Worm (Caenorhabditis elegans): ENCODE data around the gene mai-2.

Gene mai-2

DNA sequence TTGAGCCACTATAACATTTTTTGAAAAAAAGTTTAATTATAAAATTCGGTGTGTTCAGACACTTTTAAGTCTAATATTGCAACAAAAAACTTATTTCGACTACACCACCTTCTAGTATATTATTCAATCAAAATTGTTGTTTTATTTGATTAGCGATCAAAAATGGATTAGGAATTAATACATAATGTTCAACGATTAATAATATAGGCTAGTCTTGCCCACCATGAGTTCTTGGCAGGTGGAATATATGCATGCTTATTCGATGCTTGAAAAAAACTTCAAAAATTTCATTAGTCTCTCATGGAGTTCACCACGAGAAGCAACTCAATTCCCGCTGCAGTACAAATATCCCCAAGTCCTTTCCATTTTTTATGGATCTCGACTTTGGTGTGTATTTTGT lies 50.3 kb downstream of the mai-2 start, which contains the start of gene srz-32:
srz-32 (plus strand) TSS at position 301 of the 400 bp plus-strand sequence.
- TF ChIP-seq lin-38 (GFP tag; IDR thresholded peaks at IDR 0.05) (no peak), ZK546.5 (tag; optimal IDR thresholded peaks at IDR 0.05) (no peak), mes-2 (tag; optimal IDR thresholded peaks at IDR 0.05; ENCODE audit: poor library complexity, severe bottlenecking) (no peak), R02D3.7 (tag; optimal IDR thresholded peaks at IDR 0.05) (no peak), sdz-12 (GFP tag; optimal IDR thresholded peaks at IDR 0.05) (no peak), egl-43 (GFP tag; IDR thresholded peaks at IDR 0.05) (no peak), fos-1 (tag; optimal IDR thresholded peaks at IDR 0.05) (no peak), ceh-62 (tag; optimal IDR thresholded peaks at IDR 0.05) (no peak), lim-7 (GFP tag; IDR thresholded peaks at IDR 0.05) (no peak), pha-4 (GFP tag; IDR thresholded peaks at IDR 0.05) (no peak), pha-4 (tag; optimal IDR thresholded peaks at IDR 0.05) (no peak), skn-1 (tag; optimal IDR thresholded peaks at IDR 0.05) (no peak)
